Worm (Caenorhabditis elegans) whole organism, L4 larva: ENCODE results near the gene spdl-1.

Experiments used
- ceh-32 ChIP-seq: sonication (generic microtip); optimal IDR thresholded peaks from 2 replicates; lab custom pipeline; 2016; ENCODE audit warnings: mild to moderate bottlenecking, missing genetic modification characterization, missing compliant biosample characterization; ENCODE audit not compliant: poor library complexity
- dve-1 ChIP-seq: sonication (generic microtip); optimal IDR thresholded peaks from 2 replicates; lab custom pipeline; 2017; ENCODE audit warnings: antibody characterized with exemption, mild to moderate bottlenecking, missing genetic modification characterization, missing compliant biosample characterization; ENCODE audit not compliant: insufficient read depth
- fkh-10 ChIP-seq: fragments of 150-350 bp; optimal IDR thresholded peaks from 2 replicates; lab custom pipeline; 2014; ENCODE audit warnings: missing biosample characterization, missing genetic modification reagents, missing genetic modification characterization
- nhr-77 ChIP-seq: fragments of 150-350 bp; optimal IDR thresholded peaks from 2 replicates; lab custom pipeline; 2014; ENCODE audit warnings: missing biosample characterization, missing genetic modification characterization
- php-3 ChIP-seq: fragments of 200-800 bp; sonication (Bioruptor generic); IDR thresholded peaks from 2 replicates; pipeline ENCODE4 v1.3.6; 2022; ENCODE audit warnings: missing genetic modification reagents, missing genetic modification characterization, missing compliant biosample characterization
- unc-130 ChIP-seq: sonication (generic microtip); optimal IDR thresholded peaks from 2 replicates; lab custom pipeline; 2016; ENCODE audit warnings: missing genetic modification reagents, missing genetic modification characterization, missing compliant biosample characterization
- vab-7 ChIP-seq: fragments of 200-800 bp; sonication (Bioruptor generic); IDR thresholded peaks from 2 replicates; pipeline ENCODE4 v1.3.6; 2022; ENCODE audit warnings: missing genetic modification reagents, missing genetic modification characterization, missing compliant biosample characterization
- ztf-7 ChIP-seq: fragments of 150-350 bp; optimal IDR thresholded peaks from 2 replicates; lab custom pipeline; 2014; ENCODE audit warnings: missing biosample characterization, missing genetic modification characterization

DNA sequence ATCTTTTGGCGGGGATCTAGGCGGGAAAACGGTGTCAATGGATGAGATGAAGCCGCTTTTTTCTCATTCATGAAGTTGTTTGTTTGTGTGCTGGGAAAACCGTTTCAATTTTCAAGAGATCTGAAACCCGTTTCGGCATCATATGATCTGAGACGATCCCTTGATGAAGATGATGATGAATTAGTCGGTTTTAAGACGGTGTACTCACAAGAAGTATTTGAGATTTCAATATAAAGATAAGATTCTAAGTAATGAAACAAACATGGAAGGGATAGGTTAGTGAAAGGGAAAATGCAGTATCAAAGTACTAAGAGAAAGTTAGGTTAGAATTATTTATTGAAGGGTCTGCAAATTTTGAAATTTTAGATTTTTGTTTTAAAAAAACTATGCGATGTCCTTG, 26.8 kb downstream of the spdl-1 start:
- TF ChIP-seq fkh-10 (GFP tag; lab: Kevin White, UChicago) (no peak), php-3 (GFP tag; lab: Robert Waterston, UW) (no peak), unc-130 (no peak), nhr-77 (tag; lab: Kevin White, UChicago) (no peak), ztf-7 (no peak), dve-1 (tag; lab: Kevin White, UChicago) (no peak), vab-7 (GFP tag; lab: Robert Waterston, UW) (no peak), ceh-32 (tag; lab: Kevin White, UChicago) (no peak)
